Worm (Caenorhabditis elegans): ENCODE results near the gene C49H3.3.

ce11 chrIV:7898489-7898888 lies 25.7 kb upstream of the C49H3.3 start:
- TF ChIP-seq lin-13 (GFP tag; optimal IDR thresholded peaks at IDR 0.05), result no peak
- TF ChIP-seq crh-2 (tag; optimal IDR thresholded peaks at IDR 0.05), result peak; percentile 38
- TF ChIP-seq zag-1 (tag; optimal IDR thresholded peaks at IDR 0.05), result no peak
- TF ChIP-seq nhr-77 (tag; optimal IDR thresholded peaks at IDR 0.05), result no peak
- TF ChIP-seq unc-62 (GFP tag; optimal IDR thresholded peaks at IDR 0.05), result no peak
- TF ChIP-seq dmd-4 (tag; optimal IDR thresholded peaks at IDR 0.05), result no peak
- TF ChIP-seq ZK546.5 (tag; optimal IDR thresholded peaks at IDR 0.05), result no peak
